Worm (Caenorhabditis elegans) whole organism, L4 larva: ENCODE data around the gene spp-28.

ENCODE experiments used
- F49E8.2 ChIP-seq: sonication (generic microtip); optimal IDR thresholded peaks from 2 replicates; lab custom pipeline; 2016; ENCODE audit warnings: missing compliant biosample characterization, mild to moderate bottlenecking, missing genetic modification characterization, borderline replicate concordance
- Y105C5A.15 ChIP-seq: fragments of 200-800 bp; sonication (Bioruptor generic); IDR thresholded peaks from 2 replicates; pipeline ENCODE4 v1.3.6; 2022; ENCODE audit warnings: missing genetic modification characterization, missing compliant biosample characterization
- Y75B8A.6 ChIP-seq: fragments of 200-800 bp; sonication (Bioruptor generic); IDR thresholded peaks from 2 replicates; pipeline ENCODE4 v1.3.6; 2022; ENCODE audit warnings: missing genetic modification reagents, missing genetic modification characterization, missing compliant biosample characterization
- ZK337.2 ChIP-seq: fragments of 200-800 bp; sonication (Bioruptor generic); IDR thresholded peaks from 2 replicates; pipeline ENCODE4 v1.3.6; 2022; ENCODE audit warnings: missing genetic modification reagents, missing genetic modification characterization, missing compliant biosample characterization
- aha-1 ChIP-seq: fragments of 150-350 bp; peaks from one replicate; lab custom pipeline; 2014; ENCODE audit warnings: missing biosample characterization, missing genetic modification characterization
- attf-4 ChIP-seq: sonication (generic microtip); optimal IDR thresholded peaks from 3 replicates; lab custom pipeline; 2017; ENCODE audit warnings: missing biosample characterization, missing genetic modification characterization
- ceh-28 ChIP-seq: fragments of 150-350 bp; optimal IDR thresholded peaks from 2 replicates; lab custom pipeline; 2014; ENCODE audit warnings: missing biosample characterization, missing genetic modification reagents, missing genetic modification characterization
- ceh-82 ChIP-seq: sonication (generic microtip); optimal IDR thresholded peaks from 2 replicates; lab custom pipeline; 2017; ENCODE audit warnings: missing biosample characterization, missing genetic modification characterization
- ces-1 ChIP-seq: fragments of 150-350 bp; sonication (generic microtip); optimal IDR thresholded peaks from 4 replicates; lab custom pipeline; 2014; ENCODE audit warnings: missing biosample characterization, missing genetic modification reagents, missing genetic modification characterization
- ctbp-1 ChIP-seq: fragments of 200-800 bp; sonication (Bioruptor generic); IDR thresholded peaks from 2 replicates; pipeline ENCODE4 v1.3.6; 2022; ENCODE audit warnings: missing genetic modification reagents, missing genetic modification characterization, missing compliant biosample characterization
- daf-16 ChIP-seq, 3 experiments: sonication (generic microtip); optimal IDR thresholded peaks; 2 replicates each; lab custom pipeline; 2016 to 2017; ENCODE audit warnings: missing genetic modification characterization in 3 of 3, missing genetic modification reagents in 3 of 3, mild to moderate bottlenecking in 2 of 3, missing compliant biosample characterization in 2 of 3, missing biosample characterization in 1 of 3, moderate library complexity in 1 of 3
- daf-19 ChIP-seq: fragments of 200-800 bp; sonication (Bioruptor generic); conservative IDR thresholded peaks from 2 replicates; pipeline ENCODE4 v1.3.6; 2022; ENCODE audit warnings: missing genetic modification characterization, missing compliant biosample characterization
- dmd-6 ChIP-seq: fragments of 200-800 bp; sonication (Bioruptor generic); IDR thresholded peaks from 2 replicates; pipeline ENCODE4 v1.3.6; 2022; ENCODE audit warnings: missing genetic modification reagents, missing genetic modification characterization, missing compliant biosample characterization
- dmd-9 ChIP-seq: fragments of 200-800 bp; sonication (Bioruptor generic); IDR thresholded peaks from 2 replicates; pipeline ENCODE4 v1.3.6; 2022; ENCODE audit warnings: missing genetic modification reagents, missing genetic modification characterization, missing compliant biosample characterization
- dpl-1 ChIP-seq: fragments of 150-350 bp; optimal IDR thresholded peaks from 2 replicates; lab custom pipeline; 2014; ENCODE audit warnings: missing biosample characterization, missing genetic modification reagents, missing genetic modification characterization
- dve-1 ChIP-seq: sonication (generic microtip); optimal IDR thresholded peaks from 2 replicates; lab custom pipeline; 2017; ENCODE audit warnings: antibody characterized with exemption, mild to moderate bottlenecking, missing genetic modification characterization, missing compliant biosample characterization; ENCODE audit not compliant: insufficient read depth
- egl-43 ChIP-seq: fragments of 200-800 bp; sonication (Bioruptor generic); IDR thresholded peaks from 2 replicates; pipeline ENCODE4 v1.3.6; 2022; ENCODE audit warnings: missing genetic modification reagents, missing genetic modification characterization, missing compliant biosample characterization
- fkh-10 ChIP-seq: fragments of 150-350 bp; optimal IDR thresholded peaks from 2 replicates; lab custom pipeline; 2014; ENCODE audit warnings: missing biosample characterization, missing genetic modification reagents, missing genetic modification characterization
- gei-8 ChIP-seq: fragments of 200-800 bp; sonication (Bioruptor generic); optimal IDR thresholded peaks from 2 replicates; lab custom pipeline; 2018; ENCODE audit warnings: mild to moderate bottlenecking, missing genetic modification characterization, missing compliant biosample characterization
- hlh-11 ChIP-seq: fragments of 200-800 bp; sonication (Bioruptor generic); optimal IDR thresholded peaks from 2 replicates; lab custom pipeline; 2018; ENCODE audit warnings: mild to moderate bottlenecking, missing genetic modification characterization, missing compliant biosample characterization
- hlh-30 ChIP-seq: sonication (generic microtip); optimal IDR thresholded peaks from 2 replicates; lab custom pipeline; 2017; ENCODE audit warnings: antibody characterized with exemption, mild to moderate bottlenecking, missing genetic modification characterization, missing compliant biosample characterization; ENCODE audit not compliant: insufficient read depth
- jun-1 ChIP-seq: fragments of 150-350 bp; optimal IDR thresholded peaks from 2 replicates; lab custom pipeline; 2014; ENCODE audit warnings: missing biosample characterization, missing genetic modification reagents, missing genetic modification characterization
- lim-7 ChIP-seq: fragments of 200-800 bp; sonication (Bioruptor generic); IDR thresholded peaks from 2 replicates; pipeline ENCODE4 v1.3.6; 2022; ENCODE audit warnings: missing genetic modification characterization, missing compliant biosample characterization
- lin-13 ChIP-seq: fragments of 150-350 bp; optimal IDR thresholded peaks from 2 replicates; lab custom pipeline; 2014; ENCODE audit warnings: missing biosample characterization, missing genetic modification reagents, missing genetic modification characterization
- lin-15B ChIP-seq: fragments of 150-350 bp; sonication (generic microtip); optimal IDR thresholded peaks from 3 replicates; lab custom pipeline; 2014; ENCODE audit warnings: missing biosample characterization, missing genetic modification characterization
- lin-29 ChIP-seq: fragments of 200-800 bp; sonication (Bioruptor generic); IDR thresholded peaks from 2 replicates; pipeline ENCODE4 v1.3.6; 2022; ENCODE audit warnings: missing genetic modification reagents, missing genetic modification characterization, missing compliant biosample characterization
- lin-38 ChIP-seq: fragments of 200-800 bp; sonication (Bioruptor generic); IDR thresholded peaks from 2 replicates; pipeline ENCODE4 v1.3.6; 2022; ENCODE audit warnings: missing genetic modification reagents, missing genetic modification characterization, missing compliant biosample characterization
- lin-39 ChIP-seq: fragments of 150-350 bp; optimal IDR thresholded peaks from 2 replicates; lab custom pipeline; 2014; ENCODE audit warnings: missing biosample characterization, missing genetic modification reagents, missing genetic modification characterization
- mep-1 ChIP-seq: fragments of 150-350 bp; sonication (generic microtip); optimal IDR thresholded peaks from 3 replicates; lab custom pipeline; 2014; ENCODE audit warnings: missing biosample characterization, missing genetic modification characterization
- mxl-2 ChIP-seq: fragments of 200-800 bp; sonication (Bioruptor generic); conservative IDR thresholded peaks from 2 replicates; pipeline ENCODE4 v1.3.6; 2022; ENCODE audit warnings: missing genetic modification reagents, missing genetic modification characterization, missing compliant biosample characterization
- mxl-3 ChIP-seq: fragments of 200-800 bp; sonication (Bioruptor generic); optimal IDR thresholded peaks from 2 replicates; lab custom pipeline; 2018; ENCODE audit warnings: mild to moderate bottlenecking, missing genetic modification characterization, missing compliant biosample characterization
- nhr-10 ChIP-seq: fragments of 150-350 bp; optimal IDR thresholded peaks from 2 replicates; lab custom pipeline; 2014; ENCODE audit warnings: missing biosample characterization, missing genetic modification characterization
- nhr-102 ChIP-seq: sonication (generic microtip); optimal IDR thresholded peaks from 2 replicates; lab custom pipeline; 2016; ENCODE audit warnings: mild to moderate bottlenecking, missing genetic modification characterization, moderate library complexity, missing compliant biosample characterization
- nhr-11 ChIP-seq: fragments of 150-350 bp; optimal IDR thresholded peaks from 2 replicates; lab custom pipeline; 2014; ENCODE audit warnings: missing biosample characterization, missing genetic modification characterization
- nhr-25 ChIP-seq: sonication (generic microtip); optimal IDR thresholded peaks from 2 replicates; lab custom pipeline; 2017; ENCODE audit warnings: missing genetic modification characterization, mild to moderate bottlenecking, missing compliant biosample characterization, antibody characterized with exemption, moderate library complexity, borderline replicate concordance; ENCODE audit not compliant: insufficient read depth
- nhr-28 ChIP-seq: fragments of 150-350 bp; optimal IDR thresholded peaks from 2 replicates; lab custom pipeline; 2014; ENCODE audit warnings: missing biosample characterization, missing genetic modification characterization
- nhr-41 ChIP-seq: fragments of 200-800 bp; sonication (Bioruptor generic); IDR thresholded peaks from 2 replicates; pipeline ENCODE4 v1.3.6; 2022; ENCODE audit warnings: missing genetic modification reagents, missing genetic modification characterization, missing compliant biosample characterization
- nhr-6 ChIP-seq: fragments of 150-350 bp; optimal IDR thresholded peaks from 2 replicates; lab custom pipeline; 2014; ENCODE audit warnings: missing biosample characterization, missing genetic modification characterization
- nhr-76 ChIP-seq: fragments of 150-350 bp; optimal IDR thresholded peaks from 2 replicates; lab custom pipeline; 2014; ENCODE audit warnings: missing biosample characterization, missing genetic modification characterization
- php-3 ChIP-seq: fragments of 200-800 bp; sonication (Bioruptor generic); IDR thresholded peaks from 2 replicates; pipeline ENCODE4 v1.3.6; 2022; ENCODE audit warnings: missing genetic modification reagents, missing genetic modification characterization, missing compliant biosample characterization
- saeg-2 ChIP-seq: fragments of 200-800 bp; sonication (Bioruptor generic); IDR thresholded peaks from 2 replicates; pipeline ENCODE4 v1.3.6; 2022; ENCODE audit warnings: missing genetic modification reagents, missing genetic modification characterization, missing compliant biosample characterization
- snpc-1.2 ChIP-seq: fragments of 200-800 bp; sonication (Bioruptor generic); IDR thresholded peaks from 2 replicates; pipeline ENCODE4 v1.3.6; 2022; ENCODE audit warnings: missing genetic modification reagents, missing genetic modification characterization, missing compliant biosample characterization
- spr-1 ChIP-seq: sonication (generic microtip); optimal IDR thresholded peaks from 2 replicates; lab custom pipeline; 2016; ENCODE audit warnings: mild to moderate bottlenecking, missing genetic modification characterization, missing compliant biosample characterization
- tra-1 ChIP-seq: fragments of 200-800 bp; sonication (Bioruptor generic); IDR thresholded peaks from 2 replicates; pipeline ENCODE4 v1.3.6; 2022; ENCODE audit warnings: missing genetic modification reagents, missing genetic modification characterization, missing compliant biosample characterization
- unc-130 ChIP-seq: sonication (generic microtip); optimal IDR thresholded peaks from 2 replicates; lab custom pipeline; 2016; ENCODE audit warnings: missing genetic modification reagents, missing genetic modification characterization, missing compliant biosample characterization
- unc-62 ChIP-seq, 3 experiments: fragments of 150-350 bp in 1 of 3; sonication (generic microtip); optimal IDR thresholded peaks in 2 of 3; peaks in 1 of 3; 1 replicate in 1 of 3; 2 replicates in 2 of 3; lab custom pipeline; 2014 to 2017; ENCODE audit warnings: missing biosample characterization in 3 of 3, missing genetic modification characterization in 3 of 3, missing genetic modification reagents in 3 of 3, missing genotype in 1 of 3
- vab-7 ChIP-seq: fragments of 200-800 bp; sonication (Bioruptor generic); IDR thresholded peaks from 2 replicates; pipeline ENCODE4 v1.3.6; 2022; ENCODE audit warnings: missing genetic modification reagents, missing genetic modification characterization, missing compliant biosample characterization
- zfp-2 ChIP-seq: sonication (generic microtip); optimal IDR thresholded peaks from 2 replicates; lab custom pipeline; 2016; ENCODE audit warnings: mild to moderate bottlenecking, missing genetic modification characterization, missing compliant biosample characterization
- zfp-3 ChIP-seq: fragments of 200-800 bp; sonication (Bioruptor generic); conservative IDR thresholded peaks from 2 replicates; pipeline ENCODE4 v1.3.6; 2022; ENCODE audit warnings: missing genetic modification reagents, missing genetic modification characterization, missing compliant biosample characterization
- zip-11 ChIP-seq: fragments of 200-800 bp; sonication (Bioruptor generic); IDR thresholded peaks from 2 replicates; pipeline ENCODE4 v1.3.6; 2022; ENCODE audit warnings: missing genetic modification characterization, missing compliant biosample characterization

Gene spp-28

ce11 chrIII:4237660-4238059, 47.5 kb upstream of the spp-28 start (continued):
- TF ChIP-seq lim-7 (GFP tag; lab: Robert Waterston, UW) (no peak; the same call in 1 of the 2 replicates), attf-4 (no peak), zip-11 (GFP tag; lab: Robert Waterston, UW) (no peak), mxl-3 (GFP tag; lab: Kevin White, UChicago) (peak; percentile 99), gei-8 (GFP tag; lab: Kevin White, UChicago) (peak; percentile 87), dpl-1 (GFP tag; lab: Kevin White, UChicago) (peak; percentile 64), unc-62 (GFP tag; optimal IDR thresholded peaks at IDR 0.05 in 1 of 2; lab: Kevin White, UChicago) (peak in 1 of 2 experiments; percentile 100), unc-62 (tag; optimal IDR thresholded peaks at IDR 0.05; lab: Kevin White, UChicago) (no peak), unc-130 (no peak), hlh-11 (tag; lab: Kevin White, UChicago) (peak; percentile 99), nhr-11 (peak; percentile 100), spr-1 (tag; lab: Kevin White, UChicago) (peak; percentile 74), lin-39 (tag; lab: Kevin White, UChicago) (no peak), snpc-1.2 (GFP tag; lab: Robert Waterston, UW) (no peak), aha-1 (tag; lab: Kevin White, UChicago) (peak; percentile 99), mxl-2 (GFP tag; lab: Robert Waterston, UW) (peak; percentile 54; the same call in 1 of the 2 replicates), ceh-82 (no peak), nhr-76 (tag; lab: Kevin White, UChicago) (no peak), ZK337.2 (GFP tag; lab: Robert Waterston, UW) (no peak), nhr-6 (tag; lab: Kevin White, UChicago) (peak; percentile 85), ctbp-1 (GFP tag; lab: Robert Waterston, UW) (peak; percentile 89), zfp-3 (peak; percentile 83), tra-1 (peak; percentile 91), dmd-9 (GFP tag; lab: Robert Waterston, UW) (no peak), lin-29 (GFP tag; lab: Robert Waterston, UW) (0 out of 2 replicates have a peak, but pooled peaks have one; percentile 31), daf-16 (GFP tag; optimal IDR thresholded peaks at IDR 0.05; lab: Kevin White, UChicago) (peak; percentile 67 to 74), daf-16 (tag; optimal IDR thresholded peaks at IDR 0.05; lab: Kevin White, UChicago) (peak; percentile 93), mep-1 (peak; percentile 96), vab-7 (no peak), egl-43 (GFP tag; lab: Robert Waterston, UW) (peak; percentile 89; the same call in 1 of the 2 replicates), lin-38 (GFP tag; lab: Robert Waterston, UW) (peak; percentile 61), F49E8.2 (tag; lab: Kevin White, UChicago) (no peak), nhr-25 (tag; lab: Kevin White, UChicago) (peak; percentile 93), nhr-41 (GFP tag; lab: Robert Waterston, UW) (peak; percentile 70; the same call in 1 of the 2 replicates), fkh-10 (GFP tag; lab: Kevin White, UChicago) (peak; percentile 90), lin-15B (tag; lab: Kevin White, UChicago) (no peak), Y75B8A.6 (GFP tag; lab: Robert Waterston, UW) (no peak), ces-1 (GFP tag; lab: Kevin White, UChicago) (no peak), dve-1 (peak; percentile 97), ceh-28 (tag; lab: Kevin White, UChicago) (peak; percentile 45), php-3 (peak; percentile 65; the same call in 1 of the 2 replicates), dmd-6 (GFP tag; lab: Robert Waterston, UW) (peak; percentile 98), hlh-30 (tag; lab: Kevin White, UChicago) (peak; percentile 98), Y105C5A.15 (GFP tag; lab: Robert Waterston, UW) (no peak), jun-1 (peak; percentile 79), zfp-2 (tag; lab: Kevin White, UChicago) (no peak), daf-19 (no peak), lin-13 (peak; percentile 81), nhr-10 (tag; lab: Kevin White, UChicago) (peak; percentile 80), nhr-28 (tag; lab: Kevin White, UChicago) (peak; percentile 100), saeg-2 (GFP tag; lab: Robert Waterston, UW) (peak; percentile 87), nhr-102 (peak; percentile 87)
